Worm (Caenorhabditis elegans) whole organism, L3 larva: ENCODE results near the gene C04B4.1.

Source experiments
- aly-2 ChIP-seq: fragments of 150-350 bp; optimal IDR thresholded peaks from 2 replicates; lab custom pipeline; 2014; ENCODE audit warnings: missing biosample characterization, missing genetic modification characterization
- daf-12 ChIP-seq: fragments of 150-350 bp; optimal IDR thresholded peaks from 2 replicates; lab custom pipeline; 2014; ENCODE audit warnings: missing biosample characterization, missing genetic modification reagents, missing genetic modification characterization
- fkh-10 ChIP-seq: sonication (generic microtip); optimal IDR thresholded peaks from 2 replicates; lab custom pipeline; 2017; ENCODE audit warnings: missing biosample characterization, missing genetic modification reagents, missing genetic modification characterization
- nhr-28 ChIP-seq: fragments of 150-350 bp; optimal IDR thresholded peaks from 2 replicates; lab custom pipeline; 2014; ENCODE audit warnings: missing biosample characterization, missing genetic modification characterization
- sea-2 ChIP-seq: fragments of 150-350 bp; sonication (generic microtip); optimal IDR thresholded peaks from 4 replicates; lab custom pipeline; 2014; ENCODE audit warnings: missing biosample characterization, missing genetic modification reagents, missing genetic modification characterization
- unc-62 ChIP-seq: fragments of 150-350 bp; sonication (generic microtip); optimal IDR thresholded peaks from 4 replicates; lab custom pipeline; 2014; ENCODE audit warnings: missing biosample characterization, missing genetic modification reagents, missing genetic modification characterization

DNA sequence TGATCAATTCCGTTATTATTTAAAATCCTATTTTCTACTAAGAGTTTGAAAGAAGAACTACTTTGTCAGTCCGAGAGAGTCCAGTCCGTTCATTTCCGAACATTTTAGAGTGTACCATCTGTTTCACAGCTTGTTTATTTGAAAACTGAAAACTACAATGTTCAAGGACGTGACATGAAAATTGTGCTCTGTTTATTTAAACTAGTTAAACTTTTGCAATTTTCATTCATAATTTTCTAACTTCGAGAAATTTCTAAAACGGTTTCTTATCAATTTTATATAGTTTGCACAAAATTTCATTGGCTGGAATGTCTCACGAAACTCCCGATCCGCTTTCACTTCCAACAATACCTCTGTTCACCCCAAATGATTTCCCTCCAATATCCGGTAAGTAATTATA is at the start of gene C04B4.1:
- TF ChIP-seq sea-2 (no peak), daf-12 (tag; lab: Kevin White, UChicago) (no peak), aly-2 (no peak), fkh-10 (no peak), unc-62 (no peak), nhr-28 (tag; lab: Kevin White, UChicago) (no peak)
